Worm (Caenorhabditis elegans): ENCODE data around the gene decr-1.2.
A peak's percentile ranks its signal among the peaks of the same experiment; 100 is the strongest.

Gene decr-1.2

ce11 chrII:8569038-8569977, 23.9 kb downstream of the decr-1.2 start, which contains the start of the genes col-38 and rpl-5 (continued):
- TF ChIP-seq nhr-11 (tag; optimal IDR thresholded peaks at IDR 0.05), result peak; percentile 73
- TF ChIP-seq nhr-23 (tag; optimal IDR thresholded peaks at IDR 0.05), result peak; percentile 96
- no peak for TF ChIP-seq nhr-12 (tag; optimal IDR thresholded peaks at IDR 0.05)
- TF ChIP-seq egl-27 (tag; optimal IDR thresholded peaks at IDR 0.05), result no peak
- no peak for TF ChIP-seq ztf-11 (tag; optimal IDR thresholded peaks at IDR 0.05)
- TF ChIP-seq elt-3 (tag; optimal IDR thresholded peaks at IDR 0.05), result no peak
- TF ChIP-seq zag-1 (tag; optimal IDR thresholded peaks at IDR 0.05), result no peak
- peak; percentile 84 for TF ChIP-seq ZK546.5 (tag; optimal IDR thresholded peaks at IDR 0.05)
- peak; percentile 63 for TF ChIP-seq hmg-11 (tag; optimal IDR thresholded peaks at IDR 0.05)
- TF ChIP-seq daf-12 (tag; optimal IDR thresholded peaks at IDR 0.05), result no peak
- no peak for TF ChIP-seq mdl-1 (tag; optimal IDR thresholded peaks at IDR 0.05)
- TF ChIP-seq nhr-76 (tag; optimal IDR thresholded peaks at IDR 0.05), result no peak
- no peak for TF ChIP-seq sea-2 (GFP tag; optimal IDR thresholded peaks at IDR 0.05)
- peak; percentile 38 for TF ChIP-seq tbx-2 (tag; optimal IDR thresholded peaks at IDR 0.05)
- TF ChIP-seq ceh-82 (tag; optimal IDR thresholded peaks at IDR 0.05), result no peak
- peak; percentile 97 for TF ChIP-seq lin-15B (tag; optimal IDR thresholded peaks at IDR 0.05)
- no peak for TF ChIP-seq nhr-28 (tag; optimal IDR thresholded peaks at IDR 0.05)
- TF ChIP-seq unc-39 (tag; optimal IDR thresholded peaks at IDR 0.05), result no peak

- no peak for TF ChIP-seq egl-27 (tag; optimal IDR thresholded peaks at IDR 0.05)
- TF ChIP-seq nhr-43 (tag; optimal IDR thresholded peaks at IDR 0.05; ENCODE audit: poor library complexity, severe bottlenecking), result no peak
- TF ChIP-seq ztf-11 (tag; optimal IDR thresholded peaks at IDR 0.05), result no peak
- TF ChIP-seq tbx-2 (tag; optimal IDR thresholded peaks at IDR 0.05), result no peak
- no peak for TF ChIP-seq mdl-1 (tag; optimal IDR thresholded peaks at IDR 0.05)
- TF ChIP-seq ceh-9 (tag; optimal IDR thresholded peaks at IDR 0.05), result no peak
- no peak for TF ChIP-seq ceh-16 (tag; optimal IDR thresholded peaks at IDR 0.05)
- TF ChIP-seq lin-15B (tag; optimal IDR thresholded peaks at IDR 0.05), result no peak
- no peak for TF ChIP-seq nhr-67 (tag; optimal IDR thresholded peaks at IDR 0.05)
- TF ChIP-seq ztf-4 (tag; optimal IDR thresholded peaks at IDR 0.05), result no peak
- TF ChIP-seq zag-1 (tag; optimal IDR thresholded peaks at IDR 0.05), result no peak
- no peak for TF ChIP-seq fos-1 (tag; optimal IDR thresholded peaks at IDR 0.05)
- no peak for TF ChIP-seq ceh-82 (tag; optimal IDR thresholded peaks at IDR 0.05)
- TF ChIP-seq lin-39 (tag; optimal IDR thresholded peaks at IDR 0.05), result no peak
- TF ChIP-seq nhr-11 (tag; optimal IDR thresholded peaks at IDR 0.05), result no peak
- no peak for TF ChIP-seq nhr-76 (tag; optimal IDR thresholded peaks at IDR 0.05)
- no peak for TF ChIP-seq egl-5 (tag; optimal IDR thresholded peaks at IDR 0.05)
- TF ChIP-seq skn-1 (tag; optimal IDR thresholded peaks at IDR 0.05), result no peak
- no peak for TF ChIP-seq ceh-28 (tag; optimal IDR thresholded peaks at IDR 0.05)
These were observed 25.6 kb downstream of the decr-1.2 start, which contains the start of gene bcs-1 for ce11 chrII:8570977-8571376. Gene bcs-1, plus strand, starts transcription at chrII:8571085.

ce11 chrII:8573044-8573443, 27.6 kb downstream of the decr-1.2 start, which contains the start of gene F54C9.7:
Gene F54C9.7, plus strand, starts transcription at chrII:8573344.
- TF ChIP-seq daf-12 (tag; optimal IDR thresholded peaks at IDR 0.05) (no peak), nhr-12 (tag; optimal IDR thresholded peaks at IDR 0.05) (no peak), ama-1 (optimal IDR thresholded peaks at IDR 0.05) (no peak), tbx-2 (tag; optimal IDR thresholded peaks at IDR 0.05) (no peak), ceh-9 (tag; optimal IDR thresholded peaks at IDR 0.05) (no peak), hmg-11 (tag; optimal IDR thresholded peaks at IDR 0.05) (no peak), nhr-25 (tag; optimal IDR thresholded peaks at IDR 0.05) (no peak), nhr-237 (tag; optimal IDR thresholded peaks at IDR 0.05) (no peak), pha-4 (tag; optimal IDR thresholded peaks at IDR 0.05) (no peak), fkh-10 (GFP tag; optimal IDR thresholded peaks at IDR 0.05) (no peak), ztf-11 (tag; optimal IDR thresholded peaks at IDR 0.05) (no peak), eor-1 (tag; optimal IDR thresholded peaks at IDR 0.05) (no peak), R02D3.7 (tag; optimal IDR thresholded peaks at IDR 0.05) (no peak), aly-2 (tag; optimal IDR thresholded peaks at IDR 0.05) (no peak), sea-2 (GFP tag; optimal IDR thresholded peaks at IDR 0.05) (no peak)

- no peak for TF ChIP-seq daf-12 (tag; optimal IDR thresholded peaks at IDR 0.05)
- no peak for TF ChIP-seq nhr-11 (tag; optimal IDR thresholded peaks at IDR 0.05)
- no peak for TF ChIP-seq R02D3.7 (tag; optimal IDR thresholded peaks at IDR 0.05)
- TF ChIP-seq skn-1 (tag; optimal IDR thresholded peaks at IDR 0.05), result no peak
- TF ChIP-seq nfya-1 (tag; optimal IDR thresholded peaks at IDR 0.05; ENCODE audit: insufficient read depth), result no peak
- no peak for TF ChIP-seq nhr-237 (tag; optimal IDR thresholded peaks at IDR 0.05)
- no peak for TF ChIP-seq ztf-4 (tag; optimal IDR thresholded peaks at IDR 0.05)
- no peak for TF ChIP-seq egl-5 (tag; optimal IDR thresholded peaks at IDR 0.05)
These were observed 29.8 kb downstream of the decr-1.2 start, which contains the start of gene puf-5 for ce11 chrII:8575184-8575583. Gene puf-5, plus strand, starts transcription at chrII:8575541.

All from whole organism, L3 larva.